Worm (Caenorhabditis elegans): ENCODE results near the gene F19B6.1.
"Not testable (repeated sequence)": the region's sequence is repeated elsewhere in the genome, so short reads cannot be mapped to it uniquely, and the experiment has no call there.

ce11 chrIV:12326932-12327331, 8.9 kb downstream of the F19B6.1 start, which contains the start of gene F19B6.3:
- not testable (repeated sequence) for TF ChIP-seq ahr-1 (tag; optimal IDR thresholded peaks at IDR 0.05); ceh-48 (tag; optimal IDR thresholded peaks at IDR 0.05); ceh-9 (tag; optimal IDR thresholded peaks at IDR 0.05); ets-4 (tag; optimal IDR thresholded peaks at IDR 0.05); unc-3 (GFP tag; conservative IDR thresholded peaks at IDR 0.05); unc-3 (tag; optimal IDR thresholded peaks at IDR 0.05); unc-86 (tag; optimal IDR thresholded peaks at IDR 0.05); pax-1 (tag; optimal IDR thresholded peaks at IDR 0.05)
